Worm (Caenorhabditis elegans) whole organism, L1 larva: ENCODE measurements around the gene oac-4.

Source experiments
- C34B4.2 ChIP-seq: sonication (generic microtip); optimal IDR thresholded peaks from 2 replicates; lab custom pipeline; 2017; ENCODE audit warnings: mild to moderate bottlenecking, missing genetic modification characterization, missing compliant biosample characterization
- aly-2 ChIP-seq: fragments of 150-350 bp; optimal IDR thresholded peaks from 2 replicates; lab custom pipeline; 2014; ENCODE audit warnings: missing biosample characterization, missing genetic modification characterization
- dpl-1 ChIP-seq, 3 experiments: fragments of 150-350 bp in 2 of 3; sonication (generic microtip) in 1 of 3; optimal IDR thresholded peaks; 2 replicates each; lab custom pipeline; 2014 to 2017; ENCODE audit warnings: missing biosample characterization in 3 of 3, missing genetic modification characterization in 3 of 3, missing genetic modification reagents in 3 of 3
- elt-3 ChIP-seq, 6 experiments: fragments of 150-350 bp in 1 of 6; sonication (generic microtip); optimal IDR thresholded peaks; 2 replicates each; lab custom pipeline; 2017 to 2018; ENCODE audit warnings: missing biosample characterization in 6 of 6, missing genetic modification characterization in 6 of 6, inconsistent platforms in 1 of 6
- ets-5 ChIP-seq: fragments of 200-800 bp; sonication (Bioruptor generic); IDR thresholded peaks from 2 replicates; pipeline ENCODE4 v1.3.6; 2022; ENCODE audit warnings: missing genetic modification characterization, missing compliant biosample characterization
- skn-1 ChIP-seq: fragments of 150-350 bp; optimal IDR thresholded peaks from 2 replicates; lab custom pipeline; 2014; ENCODE audit warnings: missing biosample characterization, missing genetic modification characterization
- snpc-4 ChIP-seq: fragments of 150-350 bp; optimal IDR thresholded peaks from 2 replicates; lab custom pipeline; 2014; ENCODE audit warnings: missing biosample characterization, missing genetic modification characterization
- tbx-2 ChIP-seq: sonication (generic microtip); optimal IDR thresholded peaks from 2 replicates; lab custom pipeline; 2016; ENCODE audit warnings: missing genetic modification characterization, missing compliant biosample characterization
- unc-130 ChIP-seq: fragments of 150-350 bp; optimal IDR thresholded peaks from 2 replicates; lab custom pipeline; 2017; ENCODE audit warnings: missing biosample characterization, missing genetic modification characterization, inconsistent platforms

- TF ChIP-seq C34B4.2 (tag; lab: Kevin White, UChicago) (no peak), unc-130 (no peak), skn-1 (tag; lab: Kevin White, UChicago) (no peak), ets-5 (no peak), snpc-4 (tag; lab: Kevin White, UChicago) (no peak), tbx-2 (peak; percentile 32), aly-2 (tag; lab: Kevin White, UChicago) (no peak), elt-3 (tag; optimal IDR thresholded peaks at IDR 0.05; lab: Kevin White, UChicago) (no peak), dpl-1 (GFP tag; optimal IDR thresholded peaks at IDR 0.05; lab: Kevin White, UChicago) (peak in 2 of 3 experiments; percentile 17 to 42)
Measured at ce11 chrII:3810550-3810949, 25.3 kb downstream of the oac-4 start.
